Fruit fly (Drosophila melanogaster): ENCODE results near the gene nocte.
A peak's percentile ranks its signal among the peaks of the same experiment; 100 is the strongest.

Gene nocte

DNA sequence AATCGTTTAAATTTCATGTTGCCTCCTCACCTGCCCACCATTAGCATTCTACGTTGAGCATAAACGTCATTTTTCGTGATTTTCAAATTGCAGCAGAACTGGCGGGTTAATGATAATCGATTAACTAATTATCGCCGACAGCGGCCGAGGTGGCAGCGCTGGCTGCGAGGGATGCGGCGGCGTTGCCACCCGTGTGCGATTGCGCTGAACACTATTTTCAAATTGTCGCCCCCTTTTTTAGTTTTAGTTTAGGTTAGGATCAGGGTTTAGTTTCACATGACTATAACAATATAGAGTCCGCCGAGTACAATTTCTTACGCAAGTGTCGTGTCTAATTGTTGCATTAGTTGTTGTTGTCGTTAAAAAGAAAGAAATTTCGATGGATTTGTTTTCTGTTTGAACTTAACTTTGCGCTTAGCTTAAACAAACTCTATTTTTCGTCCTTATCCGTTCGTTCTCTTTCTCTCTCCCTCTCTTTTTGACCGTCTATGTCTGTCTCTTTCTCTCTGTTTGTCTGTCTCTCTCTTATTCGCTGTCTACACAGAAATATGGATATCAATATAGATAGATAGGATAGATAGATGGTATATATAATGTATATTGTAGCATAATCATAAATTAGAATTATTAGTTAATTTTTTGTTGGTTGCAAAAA is 11.3 kb downstream of the nocte start (continued):
- TF ChIP-seq Hmr (GFP tag; optimal IDR thresholded peaks at IDR 0.05) (no peak), CG7745 (tag; optimal IDR thresholded peaks at IDR 0.05) (no peak), CG13424 (tag; optimal IDR thresholded peaks at IDR 0.05) (no peak), CG11696 (GFP tag; IDR thresholded peaks at IDR 0.05) (no peak), CG14014 (GFP tag; IDR thresholded peaks at IDR 0.05) (no peak), gro (GFP tag; optimal IDR thresholded peaks at IDR 0.05) (no peak), fd64A (GFP tag; optimal IDR thresholded peaks at IDR 0.05) (no peak), zfh1 (GFP tag; IDR thresholded peaks at IDR 0.05) (no peak), CG10462 (GFP tag; optimal IDR thresholded peaks at IDR 0.05) (no peak), CG14965 (GFP tag; optimal IDR thresholded peaks at IDR 0.05; ENCODE audit: borderline replicate concordance) (no peak), CG15696 (tag; optimal IDR thresholded peaks at IDR 0.05) (no peak), Awh (GFP tag; IDR thresholded peaks at IDR 0.05) (no peak), Oaz (GFP tag; IDR thresholded peaks at IDR 0.05) (no peak), CG17568 (GFP tag; optimal IDR thresholded peaks at IDR 0.05) (no peak), CG4404 (GFP tag; IDR thresholded peaks at IDR 0.05) (no peak), repo (GFP tag; optimal IDR thresholded peaks at IDR 0.05) (no peak), knrl (GFP tag; IDR thresholded peaks at IDR 0.05; ENCODE audit: partially characterized antibody) (no peak), CG5180 (GFP tag; optimal IDR thresholded peaks at IDR 0.05) (no peak), Antp (GFP tag; optimal IDR thresholded peaks at IDR 0.05) (peak; percentile 36), CG5953 (GFP tag; IDR thresholded peaks at IDR 0.05) (no peak), dysf (GFP tag; IDR thresholded peaks at IDR 0.05) (no peak), CG4820 (GFP tag; optimal IDR thresholded peaks at IDR 0.05) (no peak), Eip74EF (GFP tag; optimal IDR thresholded peaks at IDR 0.05) (no peak), CG11247 (GFP tag; IDR thresholded peaks at IDR 0.05) (no peak), cad (GFP tag; optimal IDR thresholded peaks at IDR 0.05) (no peak), Rfx (GFP tag; IDR thresholded peaks at IDR 0.05) (0 out of 2 replicates have a peak, but pooled peaks have one; percentile 21), exex (tag; optimal IDR thresholded peaks at IDR 0.05) (no peak), Opbp (GFP tag; IDR thresholded peaks at IDR 0.05; ENCODE audit: partially characterized antibody) (peak; percentile 71; the same call in 2 of the 3 replicates), CG13123 (GFP tag; optimal IDR thresholded peaks at IDR 0.05) (no peak), CG17802 (tag; optimal IDR thresholded peaks at IDR 0.05) (no peak), cwo (GFP tag; optimal IDR thresholded peaks at IDR 0.05) (no peak), CG12104 (GFP tag; optimal IDR thresholded peaks at IDR 0.05) (no peak), CG17612 (GFP tag; IDR thresholded peaks at IDR 0.05) (no peak), odd (GFP tag; optimal IDR thresholded peaks at IDR 0.05) (no peak), CG2889 (GFP tag; IDR thresholded peaks at IDR 0.05) (peak; percentile 53; the same call in 2 of the 3 replicates), gsb (GFP tag; IDR thresholded peaks at IDR 0.05) (no peak), TFAM (GFP tag; optimal IDR thresholded peaks at IDR 0.05) (no peak), mld (GFP tag; IDR thresholded peaks at IDR 0.05; ENCODE audit: partially characterized antibody) (no peak), CG32767 (GFP tag; IDR thresholded peaks at IDR 0.05) (no peak), schlank (tag; optimal IDR thresholded peaks at IDR 0.05) (no peak), lilli (GFP tag; optimal IDR thresholded peaks at IDR 0.05) (peak; percentile 37), ac (GFP tag; optimal IDR thresholded peaks at IDR 0.05) (no peak), CG4730 (GFP tag; IDR thresholded peaks at IDR 0.05) (no peak), trem (tag; optimal IDR thresholded peaks at IDR 0.05) (peak; percentile 84), HHEX (GFP tag; optimal IDR thresholded peaks at IDR 0.05) (no peak), CG1602 (GFP tag; optimal IDR thresholded peaks at IDR 0.05) (no peak), bsh (GFP tag; optimal IDR thresholded peaks at IDR 0.05) (no peak), Dref (GFP tag; IDR thresholded peaks at IDR 0.05) (peak; percentile 88), peb (GFP tag; IDR thresholded peaks at IDR 0.05) (no peak), da (GFP tag; optimal IDR thresholded peaks at IDR 0.05) (no peak)
